Worm (Caenorhabditis elegans) whole organism, mixed stage, embryonic: ENCODE data around the gene Y73F4A.3.

Experiments used
- flh-1 ChIP-seq: fragments of 200-800 bp; sonication (Bioruptor generic); optimal IDR thresholded peaks from 2 replicates; lab custom pipeline; 2018; ENCODE audit warnings: mild to moderate bottlenecking, missing genetic modification characterization, moderate library complexity, missing compliant biosample characterization
- hlh-1 ChIP-seq: fragments of 150-350 bp; optimal IDR thresholded peaks from 2 replicates; lab custom pipeline; 2014; ENCODE audit warnings: missing biosample characterization, missing genetic modification reagents, missing genetic modification characterization
- nhr-237 ChIP-seq: fragments of 150-350 bp; optimal IDR thresholded peaks from 2 replicates; lab custom pipeline; 2014; ENCODE audit warnings: missing biosample characterization, missing genetic modification characterization
- unc-39 ChIP-seq: fragments of 150-350 bp; optimal IDR thresholded peaks from 2 replicates; lab custom pipeline; 2014; ENCODE audit warnings: missing biosample characterization, missing genetic modification characterization

DNA sequence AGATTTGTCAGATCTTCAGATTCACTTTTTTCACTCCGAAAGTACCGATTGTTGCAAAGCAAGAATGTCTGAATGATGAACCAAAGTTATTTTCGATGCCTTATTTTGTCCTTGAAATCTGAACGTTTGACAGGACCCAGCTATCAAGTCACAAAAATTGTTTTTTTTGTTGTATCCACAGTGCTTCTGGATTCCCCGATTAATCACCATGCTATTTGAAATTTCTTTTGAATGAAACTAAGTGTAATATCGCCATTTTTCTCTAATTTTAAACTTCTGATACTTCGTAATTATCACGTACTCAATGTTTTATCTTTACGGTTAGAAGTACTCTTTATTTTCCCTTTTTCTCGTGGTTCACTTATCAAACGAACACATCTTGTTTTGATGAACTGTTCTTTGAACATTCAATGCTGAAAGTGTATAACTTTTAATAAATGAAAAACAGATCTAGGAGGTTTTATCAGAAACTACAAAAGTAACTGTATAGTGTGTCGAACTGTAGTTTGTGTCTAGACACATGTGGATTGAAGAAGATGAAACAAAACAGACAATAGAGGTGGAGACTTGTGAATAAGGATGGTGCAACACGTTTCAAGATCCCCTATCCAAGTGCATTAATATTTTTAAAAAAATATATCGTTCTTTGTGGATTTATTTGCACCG is 11.3 kb upstream of the Y73F4A.3 start:
- TF ChIP-seq hlh-1 (tag; lab: Kevin White, UChicago) (no peak), unc-39 (tag; lab: Kevin White, UChicago) (no peak), nhr-237 (tag; lab: Kevin White, UChicago) (no peak), flh-1 (GFP tag; lab: Kevin White, UChicago) (no peak)
